Fruit fly (Drosophila melanogaster) whole organism, wandering third instar larva: ENCODE measurements around the gene Task6.
A peak's percentile ranks its signal among the peaks of the same experiment; 100 is the strongest.

Experiments
- CG32264 ChIP-seq: fragments of 200-800 bp; sonication (Bioruptor generic); optimal IDR thresholded peaks from 2 replicates; lab custom pipeline; 2016; ENCODE audit warnings: missing biosample characterization, missing genetic modification characterization
- CG9705 ChIP-seq: fragments of 200-800 bp; sonication (Bioruptor generic); optimal IDR thresholded peaks from 2 replicates; lab custom pipeline; 2018; ENCODE audit warnings: missing biosample characterization, mild to moderate bottlenecking, missing genetic modification characterization
- CrebA ChIP-seq: fragments of 200-800 bp; sonication (Bioruptor generic); optimal IDR thresholded peaks from 2 replicates; lab custom pipeline; 2016; ENCODE audit warnings: missing biosample characterization, mild to moderate bottlenecking, missing genetic modification characterization, borderline replicate concordance
- Dfd ChIP-seq: fragments of >200 bp; optimal IDR thresholded peaks from 2 replicates; lab custom pipeline; 2017; ENCODE audit warnings: missing biosample characterization, missing genetic modification characterization
- GATAd ChIP-seq: sonication (Bioruptor generic); optimal IDR thresholded peaks from 2 replicates; lab custom pipeline; 2016; ENCODE audit warnings: missing biosample characterization, missing genetic modification characterization
- HLH106 ChIP-seq: fragments of 200-800 bp; optimal IDR thresholded peaks from 3 replicates; lab custom pipeline; 2019; ENCODE audit warnings: missing biosample characterization, mild to moderate bottlenecking, missing genetic modification characterization, moderate library complexity
- Hr78 ChIP-seq: fragments of >200 bp; optimal IDR thresholded peaks from 2 replicates; lab custom pipeline; 2017; ENCODE audit warnings: missing biosample characterization, missing genetic modification characterization
- Hr83 ChIP-seq: fragments of 200-300 bp; sonication (Bioruptor generic); optimal IDR thresholded peaks from 2 replicates; lab custom pipeline; 2016; ENCODE audit warnings: missing biosample characterization, mild to moderate bottlenecking, missing genetic modification characterization, moderate library complexity; ENCODE audit not compliant: poor library complexity, severe bottlenecking
- Jra ChIP-seq: sonication (Bioruptor generic); optimal IDR thresholded peaks from 2 replicates; lab custom pipeline; 2016; ENCODE audit warnings: missing biosample characterization, missing genetic modification characterization
- Mio ChIP-seq: sonication (Bioruptor generic); optimal IDR thresholded peaks from 2 replicates; lab custom pipeline; 2016; ENCODE audit warnings: missing biosample characterization, missing genetic modification characterization
- N ChIP-seq: fragments of >200 bp; optimal IDR thresholded peaks from 2 replicates; lab custom pipeline; 2018; ENCODE audit warnings: missing biosample characterization, missing external identifiers, missing genetic modification characterization
- Rel ChIP-seq, 2 experiments: fragments of 200-800 bp; sonication (Bioruptor generic) in 1 of 2; optimal IDR thresholded peaks; 2 replicates in 1 of 2; 3 replicates in 1 of 2; lab custom pipeline; 2016 to 2019; ENCODE audit warnings: mild to moderate bottlenecking in 2 of 2, missing biosample characterization in 2 of 2, missing genetic modification characterization in 2 of 2, moderate library complexity in 1 of 2
- Sp1 ChIP-seq: fragments of 200-800 bp; sonication (Bioruptor generic); optimal IDR thresholded peaks from 3 replicates; lab custom pipeline; 2019; ENCODE audit warnings: missing biosample characterization, mild to moderate bottlenecking, missing genetic modification characterization, moderate library complexity
- br ChIP-seq: fragments of 200-800 bp; sonication (Bioruptor generic); optimal IDR thresholded peaks from 2 replicates; lab custom pipeline; 2016; ENCODE audit warnings: missing biosample characterization, missing genetic modification characterization
- brk ChIP-seq: fragments of 200-800 bp; sonication (Bioruptor generic); optimal IDR thresholded peaks from 2 replicates; lab custom pipeline; 2016; ENCODE audit warnings: missing biosample characterization, mild to moderate bottlenecking, missing genetic modification characterization
- dl ChIP-seq, 2 experiments: fragments of 175-275, 200-275 bp in 1 of 2; fragments of 200-275 bp in 1 of 2; sonication (Bioruptor generic); optimal IDR thresholded peaks; lab custom pipeline; 2018; ENCODE audit warnings: mild to moderate bottlenecking in 2 of 2, missing biosample characterization in 2 of 2, missing genetic modification characterization in 2 of 2, moderate library complexity in 2 of 2; ENCODE audit not compliant: partially characterized antibody in 2 of 2, insufficient read depth in 1 of 2
- dmrt93B ChIP-seq: fragments of 200-800 bp; sonication (Bioruptor generic); optimal IDR thresholded peaks from 2 replicates; lab custom pipeline; 2018; ENCODE audit warnings: missing biosample characterization, mild to moderate bottlenecking, missing genetic modification characterization
- dsf ChIP-seq: sonication (Bioruptor generic); optimal IDR thresholded peaks from 2 replicates; lab custom pipeline; 2016; ENCODE audit warnings: missing biosample characterization, missing genetic modification characterization, borderline replicate concordance
- ey ChIP-seq: fragments of 200-800 bp; sonication (Bioruptor generic); optimal IDR thresholded peaks from 2 replicates; lab custom pipeline; 2016; ENCODE audit warnings: missing biosample characterization, missing genetic modification characterization
- fru ChIP-seq: fragments of 200-800 bp; sonication (Bioruptor generic); optimal IDR thresholded peaks from 3 replicates; lab custom pipeline; 2016; ENCODE audit warnings: missing biosample characterization, mild to moderate bottlenecking, missing genetic modification characterization
- h ChIP-seq: fragments of 200-800 bp; sonication (Bioruptor generic); optimal IDR thresholded peaks from 3 replicates; lab custom pipeline; 2016; ENCODE audit warnings: missing biosample characterization, mild to moderate bottlenecking, missing genetic modification characterization
- jim ChIP-seq: fragments of 175-275, 200-325 bp; sonication (Bioruptor generic); optimal IDR thresholded peaks from 2 replicates; lab custom pipeline; 2016; ENCODE audit warnings: missing biosample characterization, mild to moderate bottlenecking, missing genetic modification characterization
- lola ChIP-seq: fragments of >200 bp; optimal IDR thresholded peaks from 2 replicates; lab custom pipeline; 2017; ENCODE audit warnings: missing biosample characterization, missing genetic modification characterization
- psq ChIP-seq: fragments of 200-800 bp; sonication (Bioruptor generic); optimal IDR thresholded peaks from 3 replicates; lab custom pipeline; 2017; ENCODE audit warnings: missing biosample characterization, mild to moderate bottlenecking, missing genetic modification characterization, moderate library complexity
- rgr ChIP-seq: fragments of 200-800 bp; sonication (Bioruptor generic); optimal IDR thresholded peaks from 3 replicates; lab custom pipeline; 2016; ENCODE audit warnings: missing biosample characterization, mild to moderate bottlenecking, missing genetic modification characterization
- sage ChIP-seq: fragments of 200-800 bp; sonication (Bioruptor generic); optimal IDR thresholded peaks from 2 replicates; lab custom pipeline; 2016; ENCODE audit warnings: missing biosample characterization, mild to moderate bottlenecking, missing genetic modification characterization
- tai ChIP-seq: sonication (Bioruptor generic); optimal IDR thresholded peaks from 2 replicates; lab custom pipeline; 2016; ENCODE audit warnings: missing biosample characterization, missing genetic modification characterization
- woc ChIP-seq: sonication (Bioruptor generic); optimal IDR thresholded peaks from 2 replicates; lab custom pipeline; 2016; ENCODE audit warnings: missing biosample characterization, mild to moderate bottlenecking, missing genetic modification characterization

Gene Task6

DNA sequence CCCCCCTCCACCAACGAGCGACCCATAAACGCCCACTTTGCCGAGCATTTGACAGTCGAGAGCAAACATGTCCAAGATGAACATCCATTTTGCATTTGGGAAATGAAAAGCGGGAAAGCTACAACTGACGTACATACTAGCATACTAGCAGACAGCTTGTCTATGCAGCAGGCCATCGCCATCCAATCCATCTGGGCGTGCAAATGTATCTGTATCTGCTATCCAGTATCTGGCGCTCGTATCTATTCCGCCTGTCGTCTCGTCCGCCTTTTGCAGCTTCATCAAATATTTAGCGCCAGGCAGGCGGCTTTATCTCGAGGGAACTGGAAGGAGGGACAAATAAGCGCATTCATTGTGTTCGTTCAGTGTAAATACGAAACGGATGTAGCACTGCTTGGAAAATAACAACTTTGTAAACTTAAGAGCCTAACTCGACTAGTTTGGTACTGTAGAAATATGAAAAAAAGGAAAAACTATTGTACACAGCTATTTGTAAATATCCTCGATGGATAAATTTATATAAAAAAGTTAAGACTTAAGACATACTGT lies 39.7 kb upstream of the Task6 start:
- no peak for TF ChIP-seq CrebA
- TF ChIP-seq Hr83 (GFP tag; lab: Kevin White, UChicago): peak; percentile 41
- TF ChIP-seq h (GFP tag; lab: Kevin White, UChicago): peak; percentile 3
- peak; percentile 25 for TF ChIP-seq br (GFP tag; lab: Kevin White, UChicago)
- TF ChIP-seq jim (GFP tag; lab: Kevin White, UChicago): no peak

DNA sequence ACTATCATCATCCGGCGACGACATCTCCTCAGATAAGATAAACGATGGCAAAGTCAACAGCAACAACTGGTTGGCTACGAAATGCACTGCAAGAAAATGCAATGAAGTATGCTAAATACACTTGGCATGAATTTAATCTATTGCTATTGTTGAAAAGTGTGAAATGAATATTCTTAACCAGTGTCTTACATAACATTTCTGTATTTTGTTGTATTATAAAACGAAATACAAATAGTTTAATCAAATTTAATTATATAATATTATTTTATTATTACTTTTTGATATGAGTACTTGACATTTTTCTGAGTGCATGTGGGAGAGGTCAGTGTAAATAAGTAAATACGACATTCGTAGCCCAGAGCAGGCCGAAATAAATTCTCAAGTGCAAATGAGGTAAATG lies 39.2 kb upstream of the Task6 start:
- TF ChIP-seq CG32264 (no peak), HLH106 (tag; lab: Kevin White, UChicago) (peak; percentile 35), Jra (GFP tag; lab: Kevin White, UChicago) (no peak), Mio (no peak), GATAd (no peak), lola (GFP tag; lab: Kevin White, UChicago) (no peak), tai (GFP tag; lab: Kevin White, UChicago) (no peak), psq (GFP tag; lab: Kevin White, UChicago) (peak; percentile 8), CG9705 (GFP tag; lab: Kevin White, UChicago) (no peak), Sp1 (GFP tag; lab: Kevin White, UChicago) (peak; percentile 4), sage (no peak), dl (GFP tag; optimal IDR thresholded peaks at IDR 0.05; lab: Kevin White, UChicago; ENCODE audit: insufficient read depth in 1 of 2, partially characterized antibody in 2 of 2) (no peak), ey (GFP tag; lab: Kevin White, UChicago) (no peak), Hr78 (GFP tag; lab: Kevin White, UChicago) (no peak), dmrt93B (GFP tag; lab: Kevin White, UChicago) (no peak), h (GFP tag; lab: Kevin White, UChicago) (no peak), rgr (GFP tag; lab: Kevin White, UChicago) (no peak), fru (no peak), Rel (GFP tag; optimal IDR thresholded peaks at IDR 0.05; lab: Kevin White, UChicago) (no peak), Rel (tag; optimal IDR thresholded peaks at IDR 0.05; lab: Kevin White, UChicago) (no peak), brk (no peak)
- TF ChIP-seq, all 38 proteins: peak for 3

DNA sequence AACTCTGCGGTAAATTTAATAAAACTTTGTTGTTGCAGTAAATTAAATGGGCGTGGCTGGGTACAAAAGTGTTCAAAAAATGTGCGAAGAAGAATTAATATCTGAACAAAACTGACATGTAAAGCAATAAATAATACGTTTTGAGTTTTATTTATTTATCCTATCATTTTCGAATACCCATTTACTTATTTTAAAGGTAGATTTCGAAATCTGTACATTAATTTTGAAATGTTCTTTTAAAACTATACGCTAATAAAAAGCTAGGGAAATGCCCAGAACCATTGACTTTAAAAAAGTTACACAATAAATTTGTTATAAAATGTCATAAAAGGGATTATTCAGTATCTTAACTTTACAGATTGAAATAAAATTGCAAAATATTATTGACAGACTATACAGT lies 37.4 kb upstream of the Task6 start, which contains the start of the genes primo-1 and primo-2:
Gene primo-1 (minus strand): TSS at position 101 of the 400 bp plus-strand sequence.
Gene primo-2 (minus strand): TSS at position 101 of the 400 bp plus-strand sequence.
- TF ChIP-seq woc (GFP tag; lab: Kevin White, UChicago) (no peak), psq (GFP tag; lab: Kevin White, UChicago) (no peak), fru (no peak), Rel (GFP tag; optimal IDR thresholded peaks at IDR 0.05; lab: Kevin White, UChicago) (no peak), Rel (tag; optimal IDR thresholded peaks at IDR 0.05; lab: Kevin White, UChicago) (no peak), CG32264 (no peak), Hr78 (GFP tag; lab: Kevin White, UChicago) (no peak), dsf (GFP tag; lab: Kevin White, UChicago) (no peak)
- TF ChIP-seq, all 38 proteins: peak for 0

DNA sequence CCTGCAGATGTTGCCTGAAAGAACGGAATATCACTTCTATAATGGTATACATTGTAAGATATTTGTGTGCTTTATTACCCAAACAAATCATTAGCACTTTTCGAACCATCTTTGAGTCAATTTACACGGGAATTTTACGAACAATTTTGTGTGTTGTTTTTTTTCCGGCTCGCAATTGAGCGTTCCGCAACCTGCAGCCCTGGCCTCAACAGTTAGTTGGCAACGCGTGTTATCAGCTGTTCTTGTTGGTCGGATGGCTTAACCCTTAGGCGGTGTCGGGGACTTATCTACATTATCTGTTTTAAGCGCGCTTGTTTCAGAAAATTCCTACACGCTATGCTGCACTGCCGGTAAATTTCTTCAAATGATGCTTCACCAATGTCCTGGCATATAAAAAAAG lies 36.3 kb upstream of the Task6 start:
- TF ChIP-seq Rel (GFP tag; optimal IDR thresholded peaks at IDR 0.05; lab: Kevin White, UChicago) (no peak), Rel (tag; optimal IDR thresholded peaks at IDR 0.05; lab: Kevin White, UChicago) (peak; percentile 51), HLH106 (tag; lab: Kevin White, UChicago) (peak; percentile 24), woc (GFP tag; lab: Kevin White, UChicago) (peak; percentile 65), CG9705 (GFP tag; lab: Kevin White, UChicago) (no peak), Dfd (GFP tag; lab: Kevin White, UChicago) (no peak)

DNA sequence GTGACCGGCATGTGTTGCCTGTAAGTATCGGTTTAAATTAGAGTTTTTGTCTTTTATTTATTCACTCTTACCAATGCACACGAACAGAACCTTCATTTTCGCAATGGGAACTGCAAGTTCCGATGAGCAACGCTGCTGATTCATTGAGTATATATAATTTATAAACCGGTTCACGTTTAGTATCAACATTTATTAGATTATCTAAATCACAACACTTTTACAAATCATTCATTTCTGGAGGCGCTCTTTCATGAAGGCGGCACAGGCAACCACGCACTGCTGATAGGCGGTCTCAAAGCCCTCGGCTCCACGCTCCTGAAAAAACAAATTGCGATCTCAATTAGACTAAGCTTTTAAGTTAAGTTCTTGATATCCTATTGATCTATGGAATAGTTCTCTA lies 35.5 kb upstream of the Task6 start, which contains the start of gene Argp:
Gene Argp (minus strand): TSS at position 101 of the 400 bp plus-strand sequence.
- no peak for TF ChIP-seq dl (GFP tag; optimal IDR thresholded peaks at IDR 0.05; lab: Kevin White, UChicago; ENCODE audit: insufficient read depth in 1 of 2, partially characterized antibody in 2 of 2)
- TF ChIP-seq N (GFP tag; lab: Kevin White, UChicago): no peak
- TF ChIP-seq CG32264: no peak
- TF ChIP-seq ey (GFP tag; lab: Kevin White, UChicago): no peak
- TF ChIP-seq, all 38 proteins: peak for 0
